Fruit fly (Drosophila melanogaster) whole organism, prepupa: ENCODE results near the gene HIP-R.

Source experiments
- Blimp-1 ChIP-seq: fragments of 200-800 bp; sonication (Bioruptor generic); optimal IDR thresholded peaks from 3 replicates; lab custom pipeline; 2017; ENCODE audit warnings: missing biosample characterization, missing genetic modification characterization, mild to moderate bottlenecking, moderate library complexity, missing genetic modification reagents
- CG10631 ChIP-seq: fragments of 200-800 bp; sonication (Bioruptor generic); optimal IDR thresholded peaks from 2 replicates; lab custom pipeline; 2016; ENCODE audit warnings: missing biosample characterization, missing genetic modification characterization
- CG11902 ChIP-seq: fragments of 200-800 bp; sonication (Bioruptor generic); optimal IDR thresholded peaks from 3 replicates; lab custom pipeline; 2016; ENCODE audit warnings: missing biosample characterization, missing genetic modification characterization
- CG16779 ChIP-seq: fragments of 200-800 bp; sonication (Bioruptor generic); optimal IDR thresholded peaks from 3 replicates; lab custom pipeline; 2017; ENCODE audit warnings: missing biosample characterization, mild to moderate bottlenecking, missing genetic modification characterization
- Ets21C ChIP-seq: fragments of 200-800 bp; sonication (Bioruptor generic); optimal IDR thresholded peaks from 3 replicates; lab custom pipeline; 2016; ENCODE audit warnings: missing biosample characterization, missing genetic modification characterization
- Sox14 ChIP-seq: fragments of 200-800 bp; sonication (Bioruptor generic); optimal IDR thresholded peaks from 3 replicates; lab custom pipeline; 2016; ENCODE audit warnings: missing biosample characterization, missing genetic modification characterization
- fkh ChIP-seq: fragments of 200-800 bp; sonication (Bioruptor generic); optimal IDR thresholded peaks from 3 replicates; lab custom pipeline; 2017; ENCODE audit warnings: missing biosample characterization, mild to moderate bottlenecking, missing genetic modification characterization, moderate library complexity
- lz ChIP-seq: fragments of 200-800 bp; sonication (Bioruptor generic); optimal IDR thresholded peaks from 3 replicates; lab custom pipeline; 2016; ENCODE audit warnings: missing biosample characterization, missing genetic modification characterization
- svp ChIP-seq: fragments of 200-800 bp; sonication (Bioruptor generic); peaks from one replicate; lab custom pipeline; 2016; ENCODE audit warnings: missing biosample characterization, missing genetic modification characterization

dm6 chrX:3762914-3763489 lies 26.8 kb upstream of the HIP-R start:
- TF ChIP-seq Ets21C (peak; percentile 9), CG10631 (GFP tag; lab: Kevin White, UChicago) (no peak), CG16779 (tag; lab: Kevin White, UChicago) (no peak), Blimp-1 (GFP tag; lab: Kevin White, UChicago) (no peak), lz (peak; percentile 4), CG11902 (GFP tag; lab: Kevin White, UChicago) (no peak), svp (GFP tag; lab: Kevin White, UChicago) (peak; percentile 34), fkh (GFP tag; lab: Kevin White, UChicago) (no peak), Sox14 (GFP tag; lab: Kevin White, UChicago) (no peak)
